Worm (Caenorhabditis elegans) whole organism, L1 larva: Measurements from ENCODE around the gene lmtr-2.

Source experiments
- C16A3.4 ChIP-seq: fragments of 150-350 bp; optimal IDR thresholded peaks from 2 replicates; lab custom pipeline; 2014; ENCODE audit warnings: missing biosample characterization, missing genetic modification characterization
- F16B12.6 ChIP-seq: fragments of 150-350 bp; optimal IDR thresholded peaks from 2 replicates; lab custom pipeline; 2014; ENCODE audit warnings: missing biosample characterization, missing genetic modification characterization
- aly-2 ChIP-seq: fragments of 150-350 bp; optimal IDR thresholded peaks from 2 replicates; lab custom pipeline; 2014; ENCODE audit warnings: missing biosample characterization, missing genetic modification characterization
- ceh-8 ChIP-seq: fragments of 200-800 bp; sonication (Bioruptor generic); optimal IDR thresholded peaks from 2 replicates; lab custom pipeline; 2018; ENCODE audit warnings: mild to moderate bottlenecking, missing genetic modification characterization, moderate library complexity, missing compliant biosample characterization
- ceh-82 ChIP-seq, 3 experiments: fragments of 150-350 bp in 1 of 3; sonication (generic microtip) in 2 of 3; optimal IDR thresholded peaks; 2 replicates each; lab custom pipeline; 2014 to 2017; ENCODE audit warnings: missing biosample characterization in 3 of 3, missing genetic modification characterization in 3 of 3
- efl-1 ChIP-seq, 4 experiments: fragments of 150-350 bp; optimal IDR thresholded peaks in 3 of 4; peaks in 1 of 4; 1 replicate in 1 of 4; 2 replicates in 3 of 4; lab custom pipeline; 2014; ENCODE audit warnings: missing biosample characterization in 2 of 4, missing genetic modification characterization in 2 of 4, missing genetic modification reagents in 2 of 4
- elt-3 ChIP-seq, 6 experiments: fragments of 150-350 bp in 1 of 6; sonication (generic microtip); optimal IDR thresholded peaks; 2 replicates each; lab custom pipeline; 2017 to 2018; ENCODE audit warnings: missing biosample characterization in 6 of 6, missing genetic modification characterization in 6 of 6, inconsistent platforms in 1 of 6
- ets-5 ChIP-seq: fragments of 200-800 bp; sonication (Bioruptor generic); IDR thresholded peaks from 2 replicates; pipeline ENCODE4 v1.3.6; 2022; ENCODE audit warnings: missing genetic modification characterization, missing compliant biosample characterization
- fos-1 ChIP-seq: fragments of 150-350 bp; optimal IDR thresholded peaks from 2 replicates; lab custom pipeline; 2014; ENCODE audit warnings: missing biosample characterization, missing genetic modification characterization
- hlh-17 ChIP-seq: fragments of 200-800 bp; sonication (Bioruptor generic); optimal IDR thresholded peaks from 2 replicates; lab custom pipeline; 2018; ENCODE audit warnings: missing genetic modification characterization, mild to moderate bottlenecking, missing compliant biosample characterization, moderate library complexity, borderline replicate concordance
- jun-1 ChIP-seq: fragments of 150-350 bp; optimal IDR thresholded peaks from 2 replicates; lab custom pipeline; 2014; ENCODE audit warnings: missing biosample characterization, missing genetic modification reagents, missing genetic modification characterization
- lin-14 ChIP-seq: fragments of 200-800 bp; sonication (Bioruptor generic); optimal IDR thresholded peaks from 2 replicates; lab custom pipeline; 2018; ENCODE audit warnings: mild to moderate bottlenecking, missing genetic modification characterization, moderate library complexity, missing compliant biosample characterization
- lin-15B ChIP-seq: fragments of 150-350 bp; sonication (generic microtip); optimal IDR thresholded peaks from 3 replicates; lab custom pipeline; 2014; ENCODE audit warnings: missing biosample characterization, missing genetic modification characterization
- lin-39 ChIP-seq: fragments of 150-350 bp; optimal IDR thresholded peaks from 2 replicates; lab custom pipeline; 2014; ENCODE audit warnings: missing biosample characterization, missing genetic modification reagents, missing genetic modification characterization
- lir-3 ChIP-seq: sonication (generic microtip); optimal IDR thresholded peaks from 2 replicates; lab custom pipeline; 2016; ENCODE audit warnings: mild to moderate bottlenecking, missing genetic modification characterization, moderate library complexity, missing compliant biosample characterization; ENCODE audit not compliant: poor library complexity
- mab-9 ChIP-seq: fragments of 200-800 bp; sonication (Bioruptor generic); IDR thresholded peaks from 2 replicates; pipeline ENCODE4 v1.3.6; 2022; ENCODE audit warnings: missing genetic modification reagents, missing genetic modification characterization, missing compliant biosample characterization
- nhr-12 ChIP-seq: sonication (generic microtip); optimal IDR thresholded peaks from 2 replicates; lab custom pipeline; 2017; ENCODE audit warnings: missing biosample characterization, missing genetic modification characterization
- nhr-28 ChIP-seq: fragments of 150-350 bp; optimal IDR thresholded peaks from 2 replicates; lab custom pipeline; 2014; ENCODE audit warnings: missing biosample characterization, missing genetic modification characterization
- nhr-71 ChIP-seq: sonication (generic microtip); optimal IDR thresholded peaks from 2 replicates; lab custom pipeline; 2016; ENCODE audit warnings: mild to moderate bottlenecking, missing genetic modification characterization, moderate library complexity, missing compliant biosample characterization
- nhr-77 ChIP-seq: fragments of 150-350 bp; optimal IDR thresholded peaks from 2 replicates; lab custom pipeline; 2014; ENCODE audit warnings: missing biosample characterization, missing genetic modification characterization
- nhr-85 ChIP-seq: sonication (generic microtip); peaks from one replicate; lab custom pipeline; 2016; ENCODE audit warnings: missing genetic modification characterization, inconsistent platforms, missing compliant biosample characterization
- pqm-1 ChIP-seq: sonication (generic microtip); optimal IDR thresholded peaks from 3 replicates; lab custom pipeline; 2017; ENCODE audit warnings: missing biosample characterization, missing genetic modification characterization
- rnt-1 ChIP-seq: sonication (generic microtip); optimal IDR thresholded peaks from 2 replicates; lab custom pipeline; 2016; ENCODE audit warnings: mild to moderate bottlenecking, missing genetic modification characterization, moderate library complexity, missing compliant biosample characterization
- skn-1 ChIP-seq: fragments of 150-350 bp; optimal IDR thresholded peaks from 2 replicates; lab custom pipeline; 2014; ENCODE audit warnings: missing biosample characterization, missing genetic modification characterization
- snpc-4 ChIP-seq: fragments of 150-350 bp; optimal IDR thresholded peaks from 2 replicates; lab custom pipeline; 2014; ENCODE audit warnings: missing biosample characterization, missing genetic modification characterization
- swsn-7 ChIP-seq: sonication (generic microtip); optimal IDR thresholded peaks from 2 replicates; lab custom pipeline; 2016; ENCODE audit warnings: missing genetic modification characterization, missing compliant biosample characterization
- unc-30 ChIP-seq: sonication (generic microtip); optimal IDR thresholded peaks from 2 replicates; lab custom pipeline; 2017; ENCODE audit warnings: missing biosample characterization, missing genetic modification characterization
- unc-62 ChIP-seq: fragments of 150-350 bp; optimal IDR thresholded peaks from 2 replicates; lab custom pipeline; 2014; ENCODE audit warnings: missing biosample characterization, missing genetic modification reagents, missing genetic modification characterization
- unc-86 ChIP-seq: sonication (generic microtip); optimal IDR thresholded peaks from 2 replicates; lab custom pipeline; 2016; ENCODE audit warnings: missing genetic modification characterization, missing compliant biosample characterization
- unc-98 ChIP-seq: fragments of 200-800 bp; sonication (Bioruptor generic); IDR thresholded peaks from 2 replicates; pipeline ENCODE4 v1.3.6; 2022; ENCODE audit warnings: missing genetic modification characterization, missing compliant biosample characterization
- vab-15 ChIP-seq: sonication (generic microtip); optimal IDR thresholded peaks from 2 replicates; lab custom pipeline; 2017; ENCODE audit warnings: missing genotype, mild to moderate bottlenecking, missing genetic modification characterization, missing compliant biosample characterization
- ztf-11 ChIP-seq, 2 experiments: sonication (generic microtip); optimal IDR thresholded peaks; 2 replicates each; lab custom pipeline; 2016 to 2017; ENCODE audit warnings: missing genetic modification characterization in 2 of 2, missing biosample characterization in 1 of 2, missing compliant biosample characterization in 1 of 2

The lmtr-2 gene

DNA sequence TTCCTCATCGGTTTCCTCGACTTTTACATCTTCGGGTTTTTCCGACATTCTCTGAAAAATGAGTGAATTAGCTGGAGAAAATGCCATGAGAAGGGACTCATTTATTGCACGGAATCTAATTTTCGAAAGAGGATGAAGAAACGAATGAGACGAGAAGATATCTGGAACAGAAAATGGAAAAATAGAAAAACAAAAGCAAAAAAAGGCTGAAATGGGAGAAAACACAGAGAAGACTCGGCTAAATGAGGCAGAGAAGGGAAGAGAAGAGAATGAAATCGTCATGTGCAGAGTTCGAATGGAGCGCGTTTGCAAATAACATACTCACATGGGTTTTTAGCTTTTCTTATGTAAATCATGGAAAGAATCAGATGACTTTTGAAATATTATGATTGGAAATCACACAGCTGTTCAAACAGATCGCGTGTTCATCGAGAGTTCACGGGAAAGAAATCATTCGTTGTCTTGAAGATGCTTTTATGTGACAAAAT is 3.0 kb upstream of the lmtr-2 start, which contains the start of gene Y97E10AR.6 (continued):
- TF ChIP-seq unc-30 (no peak), pqm-1 (no peak), unc-86 (no peak), jun-1 (tag; lab: Kevin White, UChicago) (no peak), nhr-85 (tag; lab: Kevin White, UChicago) (no peak), elt-3 (tag; optimal IDR thresholded peaks at IDR 0.05; lab: Kevin White, UChicago) (no peak), C16A3.4 (tag; lab: Kevin White, UChicago) (peak; percentile 46), mab-9 (no peak), nhr-28 (tag; lab: Kevin White, UChicago) (no peak), snpc-4 (tag; lab: Kevin White, UChicago) (peak; percentile 16), efl-1 (optimal IDR thresholded peaks at IDR 0.05; lab: Kevin White, UChicago) (peak; percentile 41 to 51), efl-1 (GFP tag; optimal IDR thresholded peaks at IDR 0.05 in 1 of 2; lab: Kevin White, UChicago) (peak; percentile 55 to 73), ztf-11 (tag; optimal IDR thresholded peaks at IDR 0.05; lab: Kevin White, UChicago) (no peak), lin-15B (tag; lab: Kevin White, UChicago) (peak; percentile 20)

DNA sequence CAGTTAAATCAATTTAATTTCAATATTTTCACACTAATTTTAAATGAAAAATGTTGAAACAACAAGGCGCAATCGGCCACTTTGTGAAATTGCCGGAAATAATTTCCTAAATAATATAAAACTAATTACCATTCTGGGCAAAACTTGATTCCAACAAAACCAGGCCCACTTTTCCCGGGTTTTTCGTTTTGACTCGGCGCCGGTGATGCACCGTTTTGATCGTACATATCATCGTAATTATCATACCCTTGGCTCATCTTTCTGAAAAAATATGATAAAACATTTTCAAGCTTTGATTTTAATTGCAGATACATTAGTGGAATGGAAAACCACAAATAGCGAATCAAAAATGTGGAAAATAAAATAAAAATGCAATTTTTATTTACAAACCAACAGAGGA is 1.1 kb upstream of the lmtr-2 start, which contains the start of gene rpb-9:
Gene rpb-9 (minus strand): TSS at position 314 of the 400 bp plus-strand sequence.
- no peak for TF ChIP-seq efl-1 (optimal IDR thresholded peaks at IDR 0.05; lab: Kevin White, UChicago)
- peak in 1 of 2 experiments; percentile 36 for TF ChIP-seq efl-1 (GFP tag; optimal IDR thresholded peaks at IDR 0.05 in 1 of 2; lab: Kevin White, UChicago)
- no peak for TF ChIP-seq ceh-8 (GFP tag; lab: Kevin White, UChicago)

DNA sequence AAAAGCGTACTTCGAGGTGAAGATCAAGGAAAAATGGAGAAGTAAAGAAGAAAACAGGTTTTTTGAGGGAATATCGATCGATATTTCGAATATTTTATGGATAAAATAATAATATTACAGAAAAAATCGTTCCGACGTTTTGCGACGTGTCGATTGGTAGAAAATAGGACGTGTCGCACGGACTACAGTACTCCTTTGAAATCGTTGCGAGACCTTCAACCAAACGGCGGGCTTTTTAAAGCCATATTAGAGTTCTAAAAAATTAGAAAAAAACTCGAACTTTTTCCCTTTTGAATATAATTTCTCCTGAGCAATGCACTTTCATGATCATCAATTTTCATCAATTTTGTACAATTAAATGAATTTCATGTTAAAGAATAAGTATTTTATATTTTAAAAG is 803 bp downstream of the lmtr-2 start, which contains the start of gene Y97E10AR.4:
Gene Y97E10AR.4 (minus strand): TSS at position 131 of the 400 bp plus-strand sequence.
- TF ChIP-seq hlh-17 = no peak
- TF ChIP-seq nhr-85 (tag; lab: Kevin White, UChicago) = peak; percentile 42
- TF ChIP-seq, all 84 proteins: peak for 1

DNA sequence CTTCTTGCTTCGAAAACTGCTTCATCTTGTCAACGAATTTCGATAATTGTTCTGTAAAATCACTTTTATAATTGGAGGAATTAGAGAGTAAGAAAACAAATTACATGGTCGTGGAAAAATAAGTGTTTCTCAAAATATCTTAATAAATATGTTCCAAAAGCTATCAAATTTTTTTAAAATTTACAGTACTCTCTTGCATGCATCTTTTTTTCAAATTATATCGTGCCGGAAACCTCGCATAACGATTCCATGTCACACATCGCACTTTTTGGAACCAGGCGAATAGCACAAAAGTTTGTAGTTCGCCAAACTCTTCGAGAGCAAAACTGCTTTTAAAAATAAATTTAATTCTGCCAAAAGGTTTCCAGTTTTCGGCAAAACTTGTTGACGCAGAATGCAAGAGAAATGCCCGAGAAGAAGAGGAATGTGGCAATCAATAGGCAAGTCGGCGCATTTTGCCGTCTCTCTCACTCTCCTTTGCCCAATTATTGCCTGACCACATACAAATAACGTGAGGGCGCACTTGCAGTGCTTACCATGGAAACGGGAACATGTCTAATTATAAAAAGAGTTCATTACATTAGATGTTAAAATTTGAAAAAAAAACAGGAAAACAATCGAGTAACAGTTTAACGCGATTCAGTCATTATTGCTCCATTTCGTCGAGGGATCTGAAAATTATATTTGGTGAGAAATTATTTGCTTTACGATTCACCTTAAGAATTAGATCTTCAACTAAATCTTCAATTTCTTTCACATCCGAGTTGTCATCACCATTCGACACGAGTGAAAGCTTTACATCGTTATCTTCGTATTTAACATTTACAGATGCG is 3.2 kb downstream of the lmtr-2 start, which contains the start of gene Y97E10AR.3:
Gene Y97E10AR.3 (minus strand): TSS at position 51 of the 833 bp plus-strand sequence.
- TF ChIP-seq ets-5 (GFP tag; lab: Robert Waterston, UW) = no peak
- TF ChIP-seq efl-1 (optimal IDR thresholded peaks at IDR 0.05; lab: Kevin White, UChicago) = no peak
- no peak for TF ChIP-seq efl-1 (GFP tag; optimal IDR thresholded peaks at IDR 0.05 in 1 of 2; lab: Kevin White, UChicago)
- no peak for TF ChIP-seq lin-14 (GFP tag; lab: Kevin White, UChicago)
- no peak for TF ChIP-seq aly-2 (tag; lab: Kevin White, UChicago)
- TF ChIP-seq fos-1 (tag; lab: Kevin White, UChicago) = no peak
- no peak for TF ChIP-seq swsn-7 (tag; lab: Kevin White, UChicago)
- no peak for TF ChIP-seq lin-39
- TF ChIP-seq, all 84 proteins: peak for 0

DNA sequence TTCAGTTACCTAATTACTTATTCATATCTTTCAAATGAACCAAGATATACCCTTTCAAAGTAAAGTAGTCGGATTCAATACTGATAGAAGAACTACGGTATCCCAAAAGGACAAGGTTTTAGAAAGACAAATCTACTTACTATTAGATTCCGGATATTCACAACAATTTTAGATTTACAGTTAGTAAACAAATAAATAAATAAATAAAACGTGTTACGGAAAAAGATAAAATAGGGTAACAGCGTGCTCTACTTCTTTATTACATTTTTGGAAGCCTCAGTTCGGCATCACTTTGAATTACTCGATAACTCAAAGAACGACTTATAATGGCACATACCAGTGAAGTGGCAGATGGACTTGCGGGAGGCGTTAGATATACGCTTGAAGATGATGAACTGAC is 5.9 kb downstream of the lmtr-2 start, which contains the start of gene Y97E10AR.8:
Gene Y97E10AR.8 (plus strand): TSS at position 301 of the 400 bp plus-strand sequence.
- TF ChIP-seq lir-3 (no peak), nhr-85 (tag; lab: Kevin White, UChicago) (no peak), vab-15 (tag; lab: Kevin White, UChicago) (no peak), nhr-12 (tag; lab: Kevin White, UChicago) (no peak), aly-2 (tag; lab: Kevin White, UChicago) (no peak), nhr-77 (no peak), nhr-71 (no peak), skn-1 (no peak), ceh-82 (tag; optimal IDR thresholded peaks at IDR 0.05; lab: Kevin White, UChicago) (no peak), rnt-1 (tag; lab: Kevin White, UChicago) (no peak), unc-62 (no peak), pqm-1 (no peak), F16B12.6 (tag; lab: Kevin White, UChicago) (no peak), unc-98 (no peak)
